Fruit fly (Drosophila melanogaster): ENCODE data around the gene CG17544.

Gene CG17544

dm6 chr2L:19434260-19434659, 36.0 kb upstream of the CG17544 start:
- TF ChIP-seq ss (GFP tag; optimal IDR thresholded peaks at IDR 0.05) (peak in 1 of 2 experiments; percentile 21), vri (GFP tag; optimal IDR thresholded peaks at IDR 0.05) (no peak), CG16779 (tag; optimal IDR thresholded peaks at IDR 0.05) (peak; percentile 10), Eip78C (GFP tag) (peak; percentile 36), fkh (GFP tag; optimal IDR thresholded peaks at IDR 0.05) (peak; percentile 91)

- TF ChIP-seq topi (GFP tag; optimal IDR thresholded peaks at IDR 0.05) (no peak), Blimp-1 (GFP tag; optimal IDR thresholded peaks at IDR 0.05) (no peak), CG10669 (GFP tag; optimal IDR thresholded peaks at IDR 0.05) (no peak), Lpt (GFP tag; optimal IDR thresholded peaks at IDR 0.05) (peak; percentile 6), dac (GFP tag; optimal IDR thresholded peaks at IDR 0.05) (no peak), lz (GFP tag; optimal IDR thresholded peaks at IDR 0.05) (no peak), CG6163 (GFP tag; IDR thresholded peaks at IDR 0.05) (no peak), fd85E (GFP tag; optimal IDR thresholded peaks at IDR 0.05) (no peak), OdsH (GFP tag; optimal IDR thresholded peaks at IDR 0.05) (peak; percentile 3), Hr4 (GFP tag; optimal IDR thresholded peaks at IDR 0.05) (peak; percentile 45), Hr39 (GFP tag; optimal IDR thresholded peaks at IDR 0.05) (no peak), CG10631 (GFP tag; optimal IDR thresholded peaks at IDR 0.05) (no peak), CG32006 (GFP tag; optimal IDR thresholded peaks at IDR 0.05) (peak; percentile 57), Smox (GFP tag; optimal IDR thresholded peaks at IDR 0.05) (no peak), CG8319 (GFP tag; optimal IDR thresholded peaks at IDR 0.05) (no peak), CG8119 (GFP tag; IDR thresholded peaks at IDR 0.05) (peak; percentile 43; the same call in 1 of the 3 replicates), Gug (GFP tag; IDR thresholded peaks at IDR 0.05) (no peak), Sox102F (GFP tag; optimal IDR thresholded peaks at IDR 0.05) (no peak), Ets21C (GFP tag; optimal IDR thresholded peaks at IDR 0.05) (no peak), CG6276 (GFP tag; optimal IDR thresholded peaks at IDR 0.05) (no peak), fd59A (GFP tag; optimal IDR thresholded peaks at IDR 0.05) (no peak), CG6808 (GFP tag; optimal IDR thresholded peaks at IDR 0.05) (no peak), eg (GFP tag; IDR thresholded peaks at IDR 0.05) (0 out of 3 replicates have a peak, but pooled peaks have one; percentile 33), Eip93F (GFP tag; optimal IDR thresholded peaks at IDR 0.05) (no peak), CG9139 (GFP tag; optimal IDR thresholded peaks at IDR 0.05) (no peak), CG15336 (GFP tag; IDR thresholded peaks at IDR 0.05) (peak; percentile 53), fkh (GFP tag; optimal IDR thresholded peaks at IDR 0.05) (peak; percentile 8), Eip78C (GFP tag) (peak; percentile 66)
Measured at dm6 chr2L:19433292-19433691, 35.0 kb upstream of the CG17544 start.

dm6 chr2L:19432424-19433015, 34.2 kb upstream of the CG17544 start, which contains the start of gene Rab9:
Gene Rab9, plus strand, starts transcription at chr2L:19432574.
- no peak for TF ChIP-seq CG34406 (GFP tag; optimal IDR thresholded peaks at IDR 0.05)
- no peak for TF ChIP-seq CG11294 (GFP tag; IDR thresholded peaks at IDR 0.05)
- TF ChIP-seq salr (GFP tag; optimal IDR thresholded peaks at IDR 0.05), result no peak
- no peak for TF ChIP-seq Smox (GFP tag; optimal IDR thresholded peaks at IDR 0.05)
- no peak for TF ChIP-seq CG6854 (GFP tag; optimal IDR thresholded peaks at IDR 0.05)
- no peak for TF ChIP-seq CG15336 (GFP tag; IDR thresholded peaks at IDR 0.05)
- no peak for TF ChIP-seq spab (GFP tag; optimal IDR thresholded peaks at IDR 0.05)
- no peak for TF ChIP-seq Lpt (GFP tag; optimal IDR thresholded peaks at IDR 0.05)
- TF ChIP-seq Gug (GFP tag; IDR thresholded peaks at IDR 0.05), result no peak
- TF ChIP-seq Hr39 (GFP tag; optimal IDR thresholded peaks at IDR 0.05), result no peak
- TF ChIP-seq Ets21C (GFP tag; optimal IDR thresholded peaks at IDR 0.05), result no peak
- TF ChIP-seq fd59A (GFP tag; optimal IDR thresholded peaks at IDR 0.05), result no peak
- TF ChIP-seq Eip93F (GFP tag; optimal IDR thresholded peaks at IDR 0.05), result no peak
- no peak for TF ChIP-seq Eip78C (GFP tag)
- no peak for TF ChIP-seq Hr38 (GFP tag; optimal IDR thresholded peaks at IDR 0.05)
- no peak for TF ChIP-seq fd85E (GFP tag; optimal IDR thresholded peaks at IDR 0.05)
- no peak for TF ChIP-seq CG3919 (GFP tag; optimal IDR thresholded peaks at IDR 0.05)
- no peak for TF ChIP-seq lz (GFP tag; optimal IDR thresholded peaks at IDR 0.05)
- no peak for TF ChIP-seq CG3032 (tag; optimal IDR thresholded peaks at IDR 0.05)

Data from whole organism, prepupa.